Fruit fly (Drosophila melanogaster) whole organism, prepupa: Measurements from ENCODE around the gene Oat.
A peak's percentile ranks its signal among the peaks of the same experiment; 100 is the strongest.

ENCODE experiments used
- Blimp-1 ChIP-seq: fragments of 200-800 bp; sonication (Bioruptor generic); optimal IDR thresholded peaks from 3 replicates; lab custom pipeline; 2017; ENCODE audit warnings: missing biosample characterization, missing genetic modification characterization, mild to moderate bottlenecking, moderate library complexity, missing genetic modification reagents
- CG10631 ChIP-seq: fragments of 200-800 bp; sonication (Bioruptor generic); optimal IDR thresholded peaks from 2 replicates; lab custom pipeline; 2016; ENCODE audit warnings: missing biosample characterization, missing genetic modification characterization
- CG10669 ChIP-seq: fragments of 200-800 bp; sonication (Bioruptor generic); optimal IDR thresholded peaks from 3 replicates; lab custom pipeline; 2018; ENCODE audit warnings: missing biosample characterization, mild to moderate bottlenecking, missing genetic modification characterization, moderate library complexity
- CG11902 ChIP-seq: fragments of 200-800 bp; sonication (Bioruptor generic); optimal IDR thresholded peaks from 3 replicates; lab custom pipeline; 2016; ENCODE audit warnings: missing biosample characterization, missing genetic modification characterization
- CG15336 ChIP-seq: fragments of 200-800 bp; sonication (Bioruptor generic); IDR thresholded peaks from 2 replicates; pipeline ENCODE4 v1.3.6; 2022; ENCODE audit warnings: missing biosample characterization, missing genetic modification characterization
- CG1621 ChIP-seq: fragments of 200-800 bp; sonication (Bioruptor generic); optimal IDR thresholded peaks from 3 replicates; lab custom pipeline; 2018; ENCODE audit warnings: missing biosample characterization, mild to moderate bottlenecking, missing genetic modification characterization
- CG16779 ChIP-seq: fragments of 200-800 bp; sonication (Bioruptor generic); optimal IDR thresholded peaks from 3 replicates; lab custom pipeline; 2017; ENCODE audit warnings: missing biosample characterization, mild to moderate bottlenecking, missing genetic modification characterization
- CG3032 ChIP-seq: fragments of 200-800 bp; optimal IDR thresholded peaks from 2 replicates; lab custom pipeline; 2019; ENCODE audit warnings: missing biosample characterization, mild to moderate bottlenecking, missing genetic modification characterization, moderate library complexity
- CG32006 ChIP-seq: fragments of 200-800 bp; sonication (Bioruptor generic); optimal IDR thresholded peaks from 3 replicates; lab custom pipeline; 2017; ENCODE audit warnings: missing biosample characterization, mild to moderate bottlenecking, missing genetic modification characterization
- CG34406 ChIP-seq: fragments of 200-800 bp; sonication (Bioruptor generic); optimal IDR thresholded peaks from 3 replicates; lab custom pipeline; 2016; ENCODE audit warnings: missing biosample characterization, missing genetic modification characterization
- CG3919 ChIP-seq: fragments of 200-800 bp; sonication (Bioruptor generic); optimal IDR thresholded peaks from 3 replicates; lab custom pipeline; 2016; ENCODE audit warnings: missing biosample characterization, missing genetic modification characterization
- CG4318 ChIP-seq: fragments of 200-800 bp; sonication (Bioruptor generic); optimal IDR thresholded peaks from 3 replicates; lab custom pipeline; 2017; ENCODE audit warnings: missing biosample characterization, mild to moderate bottlenecking, missing genetic modification characterization
- CG6163 ChIP-seq: fragments of 200-800 bp; sonication (Bioruptor generic); IDR thresholded peaks from 3 replicates; pipeline ENCODE4 v1.3.6; 2022; ENCODE audit warnings: missing biosample characterization, missing genetic modification characterization
- CG6808 ChIP-seq: fragments of 200-800 bp; sonication (Bioruptor generic); optimal IDR thresholded peaks from 3 replicates; lab custom pipeline; 2017; ENCODE audit warnings: missing biosample characterization, missing genetic modification characterization, mild to moderate bottlenecking, moderate library complexity, missing genetic modification reagents
- CG6854 ChIP-seq: fragments of 200-800 bp; sonication (Bioruptor generic); optimal IDR thresholded peaks from 2 replicates; lab custom pipeline; 2017; ENCODE audit warnings: missing biosample characterization, mild to moderate bottlenecking, missing genetic modification characterization
- CG7368 ChIP-seq: fragments of 200-800 bp; sonication (Bioruptor generic); optimal IDR thresholded peaks from 3 replicates; lab custom pipeline; 2016; ENCODE audit warnings: missing biosample characterization, missing genetic modification characterization
- CG8119 ChIP-seq: fragments of 200-800 bp; sonication (Bioruptor generic); IDR thresholded peaks from 3 replicates; pipeline ENCODE4 v1.3.6; 2022; ENCODE audit warnings: missing biosample characterization, missing genetic modification characterization
- CG9139 ChIP-seq: fragments of 200-800 bp; sonication (Bioruptor generic); optimal IDR thresholded peaks from 3 replicates; lab custom pipeline; 2017; ENCODE audit warnings: missing biosample characterization, mild to moderate bottlenecking, missing genetic modification characterization
- Eip75B ChIP-seq: fragments of 200-800 bp; sonication (Bioruptor generic); optimal IDR thresholded peaks from 3 replicates; lab custom pipeline; 2016; ENCODE audit warnings: missing biosample characterization, missing genetic modification characterization
- Eip78C ChIP-seq: fragments of 200-800 bp; sonication (Bioruptor generic); peaks from one replicate; lab custom pipeline; 2016; ENCODE audit warnings: missing biosample characterization, missing genetic modification characterization
- Eip93F ChIP-seq: fragments of 200-800 bp; sonication (Bioruptor generic); optimal IDR thresholded peaks from 2 replicates; lab custom pipeline; 2016; ENCODE audit warnings: missing biosample characterization, mild to moderate bottlenecking, missing genetic modification characterization
- Ets21C ChIP-seq: fragments of 200-800 bp; sonication (Bioruptor generic); optimal IDR thresholded peaks from 3 replicates; lab custom pipeline; 2016; ENCODE audit warnings: missing biosample characterization, missing genetic modification characterization
- Ets96B ChIP-seq: fragments of 200-800 bp; optimal IDR thresholded peaks from 2 replicates; lab custom pipeline; 2019; ENCODE audit warnings: missing biosample characterization, mild to moderate bottlenecking, missing genetic modification characterization, moderate library complexity
- Gug ChIP-seq: fragments of 200-800 bp; sonication (Bioruptor generic); IDR thresholded peaks from 2 replicates; pipeline ENCODE4 v1.3.6; 2022; ENCODE audit warnings: missing biosample characterization, missing genetic modification characterization
- Hr4 ChIP-seq: fragments of 200-800 bp; sonication (Bioruptor generic); optimal IDR thresholded peaks from 3 replicates; lab custom pipeline; 2016; ENCODE audit warnings: missing biosample characterization, missing genetic modification characterization
- Met ChIP-seq: fragments of 200-800 bp; sonication (Bioruptor generic); optimal IDR thresholded peaks from 3 replicates; lab custom pipeline; 2016; ENCODE audit warnings: missing biosample characterization, missing genetic modification characterization
- OdsH ChIP-seq: fragments of 200-800 bp; sonication (Bioruptor generic); optimal IDR thresholded peaks from 3 replicates; lab custom pipeline; 2016; ENCODE audit warnings: missing biosample characterization, missing genetic modification characterization
- Smox ChIP-seq: fragments of 200-800 bp; sonication (Bioruptor generic); optimal IDR thresholded peaks from 3 replicates; lab custom pipeline; 2016; ENCODE audit warnings: missing biosample characterization, missing genetic modification characterization
- Sox102F ChIP-seq: fragments of 200-800 bp; sonication (Bioruptor generic); optimal IDR thresholded peaks from 2 replicates; lab custom pipeline; 2016; ENCODE audit warnings: missing biosample characterization, mild to moderate bottlenecking, missing genetic modification characterization
- Sox14 ChIP-seq: fragments of 200-800 bp; sonication (Bioruptor generic); optimal IDR thresholded peaks from 3 replicates; lab custom pipeline; 2016; ENCODE audit warnings: missing biosample characterization, missing genetic modification characterization
- Sox15 ChIP-seq: fragments of 200-800 bp; sonication (Bioruptor generic); optimal IDR thresholded peaks from 3 replicates; lab custom pipeline; 2016; ENCODE audit warnings: missing biosample characterization, missing genetic modification characterization
- achi ChIP-seq: fragments of 200-800 bp; sonication (Bioruptor generic); optimal IDR thresholded peaks from 3 replicates; lab custom pipeline; 2016; ENCODE audit warnings: missing biosample characterization, missing genetic modification characterization
- acj6 ChIP-seq: fragments of 200-800 bp; sonication (Bioruptor generic); optimal IDR thresholded peaks from 3 replicates; lab custom pipeline; 2016; ENCODE audit warnings: missing biosample characterization, missing genetic modification characterization
- cyc ChIP-seq: fragments of 200-800 bp; sonication (Bioruptor generic); optimal IDR thresholded peaks from 3 replicates; lab custom pipeline; 2016; ENCODE audit warnings: missing biosample characterization, missing genetic modification characterization
- dac ChIP-seq: fragments of 200-800 bp; sonication (Bioruptor generic); optimal IDR thresholded peaks from 2 replicates; lab custom pipeline; 2017; ENCODE audit warnings: missing biosample characterization, mild to moderate bottlenecking, missing genetic modification characterization
- dsx ChIP-seq: fragments of 200-800 bp; optimal IDR thresholded peaks from 3 replicates; lab custom pipeline; 2019; ENCODE audit warnings: missing biosample characterization, mild to moderate bottlenecking, missing genetic modification characterization, moderate library complexity; ENCODE audit not compliant: poor library complexity, severe bottlenecking
- esn ChIP-seq: fragments of 200-800 bp; sonication (Bioruptor generic); optimal IDR thresholded peaks from 2 replicates; lab custom pipeline; 2016; ENCODE audit warnings: missing biosample characterization, mild to moderate bottlenecking, missing genetic modification characterization, moderate library complexity
- fd85E ChIP-seq: fragments of 200-800 bp; sonication (Bioruptor generic); optimal IDR thresholded peaks from 3 replicates; lab custom pipeline; 2016; ENCODE audit warnings: missing biosample characterization, missing genetic modification characterization
- fkh ChIP-seq: fragments of 200-800 bp; sonication (Bioruptor generic); optimal IDR thresholded peaks from 3 replicates; lab custom pipeline; 2017; ENCODE audit warnings: missing biosample characterization, mild to moderate bottlenecking, missing genetic modification characterization, moderate library complexity
- lz ChIP-seq: fragments of 200-800 bp; sonication (Bioruptor generic); optimal IDR thresholded peaks from 3 replicates; lab custom pipeline; 2016; ENCODE audit warnings: missing biosample characterization, missing genetic modification characterization
- pdm3 ChIP-seq: fragments of 200-800 bp; sonication (Bioruptor generic); optimal IDR thresholded peaks from 3 replicates; lab custom pipeline; 2016; ENCODE audit warnings: missing biosample characterization, missing genetic modification characterization
- spab ChIP-seq: fragments of 200-800 bp; sonication (Bioruptor generic); optimal IDR thresholded peaks from 2 replicates; lab custom pipeline; 2017; ENCODE audit warnings: missing biosample characterization, mild to moderate bottlenecking, missing genetic modification characterization, missing genetic modification reagents
- ss ChIP-seq, 2 experiments: fragments of 200-800 bp; sonication (Bioruptor generic); optimal IDR thresholded peaks; 2 replicates in 1 of 2; 3 replicates in 1 of 2; lab custom pipeline; 2017 to 2018; ENCODE audit warnings: mild to moderate bottlenecking in 2 of 2, missing biosample characterization in 2 of 2, missing genetic modification characterization in 2 of 2, moderate library complexity in 1 of 2
- svp ChIP-seq: fragments of 200-800 bp; sonication (Bioruptor generic); peaks from one replicate; lab custom pipeline; 2016; ENCODE audit warnings: missing biosample characterization, missing genetic modification characterization
- vri ChIP-seq: fragments of 200-800 bp; sonication (Bioruptor generic); optimal IDR thresholded peaks from 3 replicates; lab custom pipeline; 2016; ENCODE audit warnings: missing biosample characterization, mild to moderate bottlenecking, missing genetic modification characterization

Oat gene

dm6 chr3L:19636821-19637460 is 12.7 kb downstream of the Oat start:
- TF ChIP-seq OdsH (GFP tag; lab: Kevin White, UChicago) (peak; percentile 13), fd85E (no peak), CG10631 (GFP tag; lab: Kevin White, UChicago) (peak; percentile 33), Sox102F (GFP tag; lab: Kevin White, UChicago) (peak; percentile 27), CG15336 (peak; percentile 37; the same call in 1 of the 2 replicates), Eip75B (GFP tag; lab: Kevin White, UChicago) (peak; percentile 8), vri (no peak), Met (GFP tag; lab: Kevin White, UChicago) (peak; percentile 47), Smox (GFP tag; lab: Kevin White, UChicago) (peak; percentile 22), lz (GFP tag; lab: Kevin White, UChicago) (peak; percentile 3), acj6 (GFP tag; lab: Kevin White, UChicago) (peak; percentile 10), CG6808 (GFP tag; lab: Kevin White, UChicago) (peak; percentile 17), Gug (no peak), cyc (GFP tag; lab: Kevin White, UChicago) (peak; percentile 8), dsx (GFP tag; lab: Kevin White, UChicago) (peak; percentile 2), Ets96B (tag; lab: Kevin White, UChicago) (peak; percentile 2), Eip78C (GFP tag; lab: Kevin White, UChicago) (peak; percentile 84), esn (GFP tag; lab: Kevin White, UChicago) (peak; percentile 52), CG3032 (tag; lab: Kevin White, UChicago) (peak; percentile 38), pdm3 (GFP tag; lab: Kevin White, UChicago) (peak; percentile 16), Sox14 (GFP tag; lab: Kevin White, UChicago) (peak; percentile 8), dac (GFP tag; lab: Kevin White, UChicago) (no peak), fkh (GFP tag; lab: Kevin White, UChicago) (peak; percentile 67), achi (GFP tag; lab: Kevin White, UChicago) (no peak)

DNA sequence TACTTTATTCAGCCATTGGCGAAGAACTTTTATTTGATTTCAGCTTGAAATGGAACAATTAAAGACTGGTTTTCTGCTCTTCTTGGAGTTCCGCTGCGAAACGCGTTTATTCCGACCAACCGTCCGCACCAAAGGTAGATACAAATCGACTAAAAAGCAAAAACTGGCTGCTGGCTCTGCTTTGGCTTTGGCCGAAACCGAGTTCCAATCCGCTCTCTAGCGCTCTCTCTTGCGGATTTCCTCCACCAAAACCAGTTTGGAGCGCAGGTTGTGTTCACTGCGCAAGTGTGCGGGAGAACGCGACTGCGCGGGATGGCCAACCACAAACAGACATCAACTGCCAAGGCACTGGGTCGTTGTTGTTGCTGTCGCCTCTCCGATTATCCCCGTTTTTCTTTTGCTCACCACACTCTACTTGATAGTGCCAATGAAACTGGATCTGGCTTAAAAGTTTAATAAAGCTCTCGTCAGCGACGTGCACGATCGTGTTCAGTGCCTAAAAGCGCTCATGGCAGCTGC is 14.1 kb downstream of the Oat start, which contains the start of gene wnd:
Gene wnd, minus strand, starts transcription at position 306 of the 519 bp plus-strand sequence.
- TF ChIP-seq Met (GFP tag; lab: Kevin White, UChicago) (no peak), CG9139 (peak; percentile 12), CG32006 (GFP tag; lab: Kevin White, UChicago) (no peak), CG6854 (GFP tag; lab: Kevin White, UChicago) (peak; percentile 3), achi (GFP tag; lab: Kevin White, UChicago) (no peak), CG10669 (GFP tag; lab: Kevin White, UChicago) (no peak), spab (GFP tag; lab: Kevin White, UChicago) (no peak), cyc (GFP tag; lab: Kevin White, UChicago) (no peak), Ets96B (tag; lab: Kevin White, UChicago) (no peak), CG3919 (GFP tag; lab: Kevin White, UChicago) (no peak), CG10631 (GFP tag; lab: Kevin White, UChicago) (no peak), CG8119 (peak; percentile 32; the same call in 1 of the 3 replicates), pdm3 (GFP tag; lab: Kevin White, UChicago) (no peak), OdsH (GFP tag; lab: Kevin White, UChicago) (no peak), Hr4 (GFP tag; lab: Kevin White, UChicago) (no peak), CG6808 (GFP tag; lab: Kevin White, UChicago) (no peak), ss (GFP tag; optimal IDR thresholded peaks at IDR 0.05; lab: Kevin White, UChicago) (peak in 1 of 2 experiments; percentile 42), Eip93F (no peak), vri (no peak), dac (GFP tag; lab: Kevin White, UChicago) (no peak), Sox14 (GFP tag; lab: Kevin White, UChicago) (no peak), CG34406 (GFP tag; lab: Kevin White, UChicago) (no peak), CG4318 (GFP tag; lab: Kevin White, UChicago) (no peak), CG16779 (no peak), CG11902 (GFP tag; lab: Kevin White, UChicago) (no peak), lz (GFP tag; lab: Kevin White, UChicago) (no peak), Eip75B (GFP tag; lab: Kevin White, UChicago) (no peak), fd85E (no peak), esn (GFP tag; lab: Kevin White, UChicago) (no peak), Ets21C (GFP tag; lab: Kevin White, UChicago) (no peak), Sox15 (GFP tag; lab: Kevin White, UChicago) (no peak), CG6163 (GFP tag; lab: Robert Waterston, UW) (no peak; the same call in 2 of the 3 replicates), Smox (GFP tag; lab: Kevin White, UChicago) (no peak), Sox102F (GFP tag; lab: Kevin White, UChicago) (peak; percentile 34), CG1621 (no peak), CG7368 (no peak), acj6 (GFP tag; lab: Kevin White, UChicago) (no peak), svp (GFP tag; lab: Kevin White, UChicago) (no peak), fkh (GFP tag; lab: Kevin White, UChicago) (peak; percentile 55), Blimp-1 (GFP tag; lab: Kevin White, UChicago) (no peak)
